Worm (Caenorhabditis elegans): ENCODE data around the gene egl-6.

Gene egl-6

ce11 chrX:5983267-5983666, 52.3 kb downstream of the egl-6 start:
- no peak for TF ChIP-seq med-1 (GFP tag; optimal IDR thresholded peaks at IDR 0.05; ENCODE audit: insufficient read depth)
- no peak for TF ChIP-seq T22C8.4 (GFP tag; IDR thresholded peaks at IDR 0.05)
- no peak for TF ChIP-seq ref-1 (GFP tag; conservative IDR thresholded peaks at IDR 0.05)
- no peak for TF ChIP-seq ztf-23 (GFP tag; IDR thresholded peaks at IDR 0.05)
- no peak for TF ChIP-seq cog-1 (tag; optimal IDR thresholded peaks at IDR 0.05)
- no peak for TF ChIP-seq klf-2 (GFP tag; conservative IDR thresholded peaks at IDR 0.05)
- TF ChIP-seq ztf-29 (GFP tag; IDR thresholded peaks at IDR 0.05), result no peak
- no peak for TF ChIP-seq tab-1 (GFP tag; IDR thresholded peaks at IDR 0.05)
- no peak for TF ChIP-seq flt-1 (GFP tag; IDR thresholded peaks at IDR 0.05)

Measured in whole organism, midembryonic.